Worm (Caenorhabditis elegans): Measurements from ENCODE around the gene idpa-3.

Gene idpa-3

DNA sequence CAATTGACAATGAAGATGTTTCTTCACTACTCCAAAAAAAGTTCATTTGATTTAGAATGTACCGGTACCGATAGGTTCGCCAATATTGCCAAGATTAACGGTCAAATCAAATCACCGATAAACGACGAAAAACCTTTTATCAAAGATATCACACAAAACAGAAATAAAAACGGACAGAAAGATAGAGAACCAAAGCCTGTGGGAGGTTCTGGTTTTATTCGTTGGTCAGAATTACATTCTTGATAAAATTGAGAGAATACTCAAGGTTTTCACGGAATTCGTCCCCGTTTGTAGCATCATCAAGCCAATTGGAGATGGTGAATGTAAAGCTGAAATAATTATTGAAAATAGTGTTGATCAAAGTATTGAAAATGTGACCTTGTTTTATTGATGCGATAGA lies 29.3 kb upstream of the idpa-3 start:
- TF ChIP-seq sma-9 (GFP tag; optimal IDR thresholded peaks at IDR 0.05) (peak; percentile 69), sma-9 (tag; optimal IDR thresholded peaks at IDR 0.05) (no peak), mbf-1 (tag; optimal IDR thresholded peaks at IDR 0.05) (no peak), nhr-21 (tag; optimal IDR thresholded peaks at IDR 0.05) (peak; percentile 14)

- TF ChIP-seq ztf-11 (tag; optimal IDR thresholded peaks at IDR 0.05) = no peak
Measured at ce11 chrX:10307495-10307894, 28.7 kb upstream of the idpa-3 start, which contains the start of gene F41E7.7. F41E7.7 (plus strand) TSS chrX:10307795.

ce11 chrX:10310366-10310765 lies 25.9 kb upstream of the idpa-3 start, which contains the start of gene F41E7.6:
F41E7.6 (minus strand) TSS chrX:10310466.
- no peak for TF ChIP-seq unc-39 (tag; optimal IDR thresholded peaks at IDR 0.05)
- TF ChIP-seq alr-1 (tag; optimal IDR thresholded peaks at IDR 0.05) = no peak
- TF ChIP-seq lin-11 (tag; optimal IDR thresholded peaks at IDR 0.05) = no peak
- TF ChIP-seq nhr-12 (tag; optimal IDR thresholded peaks at IDR 0.05) = no peak
- TF ChIP-seq sma-9 (GFP tag; optimal IDR thresholded peaks at IDR 0.05) = no peak
- no peak for TF ChIP-seq sma-9 (tag; optimal IDR thresholded peaks at IDR 0.05)
- TF ChIP-seq unc-55 (GFP tag; optimal IDR thresholded peaks at IDR 0.05) = no peak
- no peak for TF ChIP-seq nhr-21 (tag; optimal IDR thresholded peaks at IDR 0.05)
- no peak for TF ChIP-seq R02D3.7 (tag; optimal IDR thresholded peaks at IDR 0.05)
- TF ChIP-seq zag-1 (tag; optimal IDR thresholded peaks at IDR 0.05) = no peak
- no peak for TF ChIP-seq ama-1 (optimal IDR thresholded peaks at IDR 0.05)

- TF ChIP-seq mab-5 (tag; optimal IDR thresholded peaks at IDR 0.05) = no peak
- no peak for TF ChIP-seq elt-3 (tag; optimal IDR thresholded peaks at IDR 0.05)
- TF ChIP-seq nhr-21 (tag; optimal IDR thresholded peaks at IDR 0.05) = no peak
- TF ChIP-seq nhr-12 (tag; optimal IDR thresholded peaks at IDR 0.05) = no peak
- TF ChIP-seq ztf-4 (tag; optimal IDR thresholded peaks at IDR 0.05) = no peak
- no peak for TF ChIP-seq ama-1 (optimal IDR thresholded peaks at IDR 0.05)
- TF ChIP-seq blmp-1 (tag; optimal IDR thresholded peaks at IDR 0.05; ENCODE audit: insufficient read depth) = no peak
- TF ChIP-seq sma-3 (GFP tag; optimal IDR thresholded peaks at IDR 0.05) = no peak
- no peak for TF ChIP-seq crh-2 (tag; optimal IDR thresholded peaks at IDR 0.05)
- no peak for TF ChIP-seq mdl-1 (tag; optimal IDR thresholded peaks at IDR 0.05)
- no peak for TF ChIP-seq peb-1 (tag; optimal IDR thresholded peaks at IDR 0.05)
- no peak for TF ChIP-seq lin-11 (tag; optimal IDR thresholded peaks at IDR 0.05)
- TF ChIP-seq fos-1 (tag; optimal IDR thresholded peaks at IDR 0.05) = no peak
Measured at ce11 chrX:10315905-10316304, 20.3 kb upstream of the idpa-3 start, which contains the start of gene F41E7.9. F41E7.9 (minus strand) TSS chrX:10316005.

ce11 chrX:10317565-10317964 lies 18.7 kb upstream of the idpa-3 start, which contains the start of gene R07E3.6:
R07E3.6 (plus strand) TSS chrX:10317722.
- TF ChIP-seq ztf-11 (tag; optimal IDR thresholded peaks at IDR 0.05) (no peak), mbf-1 (tag; optimal IDR thresholded peaks at IDR 0.05) (no peak), nhr-23 (tag; optimal IDR thresholded peaks at IDR 0.05) (no peak), dmd-4 (tag; optimal IDR thresholded peaks at IDR 0.05) (no peak), crh-2 (tag; optimal IDR thresholded peaks at IDR 0.05) (no peak), nhr-25 (tag; optimal IDR thresholded peaks at IDR 0.05) (no peak), blmp-1 (tag; optimal IDR thresholded peaks at IDR 0.05; ENCODE audit: insufficient read depth) (peak; percentile 67), nhr-12 (tag; optimal IDR thresholded peaks at IDR 0.05) (no peak)

DNA sequence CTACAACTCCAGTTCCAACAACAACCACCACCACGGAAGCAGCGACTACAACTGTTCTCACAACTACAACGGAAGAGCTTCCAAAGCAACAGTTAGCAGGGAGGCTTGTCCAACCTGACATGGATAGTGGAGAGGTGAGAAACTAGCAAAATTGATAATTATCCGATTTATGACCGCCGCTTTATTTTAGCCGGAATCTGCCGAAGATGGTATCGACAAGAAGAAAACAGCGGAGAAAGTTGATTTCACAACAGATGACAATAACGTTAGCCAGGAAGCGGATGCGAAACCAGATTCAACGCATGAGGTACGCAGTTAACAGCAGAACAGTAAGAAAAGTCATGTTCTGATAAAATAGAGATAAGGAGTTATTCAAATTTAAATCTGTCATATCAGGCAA lies 17.8 kb upstream of the idpa-3 start:
- TF ChIP-seq blmp-1 (tag; optimal IDR thresholded peaks at IDR 0.05; ENCODE audit: insufficient read depth) (no peak), nhr-77 (tag; optimal IDR thresholded peaks at IDR 0.05) (no peak), ama-1 (optimal IDR thresholded peaks at IDR 0.05) (no peak), nhr-11 (tag; optimal IDR thresholded peaks at IDR 0.05) (no peak), unc-39 (tag; optimal IDR thresholded peaks at IDR 0.05) (no peak), zag-1 (tag; optimal IDR thresholded peaks at IDR 0.05) (no peak), ztf-4 (tag; optimal IDR thresholded peaks at IDR 0.05) (no peak), nhr-12 (tag; optimal IDR thresholded peaks at IDR 0.05) (no peak)

DNA sequence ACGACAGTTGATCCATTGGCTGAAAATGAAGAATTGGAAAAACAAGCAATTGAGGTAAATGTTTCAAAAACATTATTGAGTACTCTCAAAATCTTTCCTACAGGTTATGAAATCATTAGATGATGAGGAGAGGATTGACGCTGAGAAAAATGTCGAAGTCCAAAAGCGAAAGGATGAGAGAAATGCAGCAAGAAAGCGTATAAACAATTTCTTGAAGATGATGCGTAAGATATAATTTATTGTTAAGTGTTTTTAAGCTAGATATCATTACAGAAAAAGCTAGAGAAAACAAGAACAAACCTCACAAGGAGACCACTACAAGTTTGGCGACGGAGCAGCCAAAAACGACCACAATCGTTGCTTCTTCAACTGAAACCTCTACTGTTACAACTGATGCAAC lies 16.6 kb upstream of the idpa-3 start:
- TF ChIP-seq sma-3 (GFP tag; optimal IDR thresholded peaks at IDR 0.05) (no peak), nhr-237 (tag; optimal IDR thresholded peaks at IDR 0.05) (no peak)

DNA sequence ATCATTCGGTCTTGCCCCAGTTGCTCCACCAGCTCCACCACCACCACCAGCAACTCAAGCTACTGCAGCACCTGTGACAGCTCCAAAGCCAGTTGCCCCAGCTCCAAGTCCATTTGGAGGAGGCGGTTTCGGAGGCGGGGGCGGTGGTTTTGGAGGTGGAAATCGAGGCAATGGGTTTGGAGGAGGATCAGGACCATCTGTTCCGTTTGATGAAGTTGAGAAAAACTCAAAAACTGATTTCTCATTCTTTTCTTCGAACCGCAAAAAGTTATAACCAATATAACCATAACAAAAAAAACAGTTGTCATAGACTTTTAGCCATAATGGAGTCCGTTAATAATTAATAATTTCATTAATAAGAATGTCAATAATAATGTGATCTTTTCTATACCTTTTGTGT lies 14.8 kb upstream of the idpa-3 start:
- TF ChIP-seq sem-4 (tag; optimal IDR thresholded peaks at IDR 0.05) (no peak), dmd-4 (tag; optimal IDR thresholded peaks at IDR 0.05) (no peak), sma-3 (GFP tag; optimal IDR thresholded peaks at IDR 0.05) (no peak), sma-9 (GFP tag; optimal IDR thresholded peaks at IDR 0.05) (no peak), sma-9 (tag; optimal IDR thresholded peaks at IDR 0.05) (no peak), mbf-1 (tag; optimal IDR thresholded peaks at IDR 0.05) (no peak), egl-27 (tag; optimal IDR thresholded peaks at IDR 0.05) (no peak), fos-1 (tag; optimal IDR thresholded peaks at IDR 0.05) (no peak), blmp-1 (tag; optimal IDR thresholded peaks at IDR 0.05; ENCODE audit: insufficient read depth) (no peak), aly-2 (tag; optimal IDR thresholded peaks at IDR 0.05) (no peak), ztf-1 (GFP tag; conservative IDR thresholded peaks at IDR 0.05) (no peak), elt-1 (tag; optimal IDR thresholded peaks at IDR 0.05) (no peak), nhr-129 (tag; optimal IDR thresholded peaks at IDR 0.05) (no peak)

All from whole organism, L2 larva.